Worm (Caenorhabditis elegans) whole organism, L1 larva: ENCODE results near the gene str-220.

Experiments used
- alr-1 ChIP-seq: fragments of 200-800 bp; sonication (Bioruptor generic); optimal IDR thresholded peaks from 2 replicates; lab custom pipeline; 2018; ENCODE audit warnings: borderline replicate concordance, mild to moderate bottlenecking, missing genetic modification characterization, missing compliant biosample characterization
- ceh-90 ChIP-seq: sonication (generic microtip); optimal IDR thresholded peaks from 2 replicates; lab custom pipeline; 2016; ENCODE audit warnings: missing genetic modification characterization, missing compliant biosample characterization
- ces-1 ChIP-seq: fragments of 150-350 bp; optimal IDR thresholded peaks from 2 replicates; lab custom pipeline; 2014; ENCODE audit warnings: missing biosample characterization, missing genetic modification reagents, missing genetic modification characterization
- fos-1 ChIP-seq: fragments of 150-350 bp; optimal IDR thresholded peaks from 2 replicates; lab custom pipeline; 2014; ENCODE audit warnings: missing biosample characterization, missing genetic modification characterization
- hlh-4 ChIP-seq: sonication (generic microtip); optimal IDR thresholded peaks from 2 replicates; lab custom pipeline; 2016; ENCODE audit warnings: mild to moderate bottlenecking, missing genetic modification characterization, missing compliant biosample characterization
- jun-1 ChIP-seq: fragments of 150-350 bp; optimal IDR thresholded peaks from 2 replicates; lab custom pipeline; 2014; ENCODE audit warnings: missing biosample characterization, missing genetic modification reagents, missing genetic modification characterization
- lin-13 ChIP-seq: fragments of 150-350 bp; optimal IDR thresholded peaks from 2 replicates; lab custom pipeline; 2014; ENCODE audit warnings: missing biosample characterization, missing genetic modification reagents, missing genetic modification characterization
- lin-14 ChIP-seq: fragments of 200-800 bp; sonication (Bioruptor generic); optimal IDR thresholded peaks from 2 replicates; lab custom pipeline; 2018; ENCODE audit warnings: mild to moderate bottlenecking, missing genetic modification characterization, moderate library complexity, missing compliant biosample characterization
- lin-39 ChIP-seq: fragments of 150-350 bp; optimal IDR thresholded peaks from 2 replicates; lab custom pipeline; 2014; ENCODE audit warnings: missing biosample characterization, missing genetic modification reagents, missing genetic modification characterization
- lsy-2 ChIP-seq, 2 experiments: fragments of 150-350 bp; optimal IDR thresholded peaks; 2 replicates each; lab custom pipeline; 2014; ENCODE audit warnings: missing biosample characterization in 2 of 2, missing genetic modification characterization in 2 of 2
- nhr-77 ChIP-seq: fragments of 150-350 bp; optimal IDR thresholded peaks from 2 replicates; lab custom pipeline; 2014; ENCODE audit warnings: missing biosample characterization, missing genetic modification characterization
- snpc-4 ChIP-seq: fragments of 150-350 bp; optimal IDR thresholded peaks from 2 replicates; lab custom pipeline; 2014; ENCODE audit warnings: missing biosample characterization, missing genetic modification characterization
- ztf-4 ChIP-seq: fragments of 150-350 bp; optimal IDR thresholded peaks from 2 replicates; lab custom pipeline; 2014; ENCODE audit warnings: missing biosample characterization, missing genetic modification characterization

- TF ChIP-seq ceh-90 (tag; lab: Kevin White, UChicago) (no peak), ztf-4 (tag; lab: Kevin White, UChicago) (no peak), jun-1 (tag; lab: Kevin White, UChicago) (no peak), hlh-4 (tag; lab: Kevin White, UChicago) (no peak), lin-39 (tag; lab: Kevin White, UChicago) (no peak), nhr-77 (tag; lab: Kevin White, UChicago) (no peak), lin-13 (GFP tag; lab: Kevin White, UChicago) (no peak), alr-1 (no peak), lin-14 (no peak), lsy-2 (tag; optimal IDR thresholded peaks at IDR 0.05; lab: Kevin White, UChicago) (no peak), snpc-4 (tag; lab: Kevin White, UChicago) (no peak), fos-1 (tag; lab: Kevin White, UChicago) (no peak), ces-1 (GFP tag; lab: Kevin White, UChicago) (no peak)
These were observed 40.2 kb upstream of the str-220 start for ce11 chrIV:7211313-7211712.
